Fruit fly (Drosophila melanogaster) whole organism, embryonic: ENCODE results near the gene Ask1.
A peak's percentile ranks its signal among the peaks of the same experiment; 100 is the strongest.

ENCODE experiments used
- Ada2b ChIP-seq: fragments of 200-800 bp; sonication (Bioruptor generic); IDR thresholded peaks from 2 replicates; pipeline ENCODE4 v1.3.6; 2022; ENCODE audit warnings: missing biosample characterization, missing genetic modification characterization
- BEAF-32 ChIP-seq: fragments of 200-800 bp; sonication (Bioruptor generic); optimal IDR thresholded peaks from 3 replicates; lab custom pipeline; 2017; ENCODE audit warnings: missing biosample characterization, missing genetic modification characterization, mild to moderate bottlenecking, moderate library complexity, missing genetic modification reagents
- C15 ChIP-seq: fragments of 200-800 bp; sonication (Bioruptor generic); IDR thresholded peaks from 3 replicates; pipeline ENCODE4 v1.3.6; 2022; ENCODE audit warnings: missing biosample characterization, missing genetic modification characterization
- CG10462 ChIP-seq: fragments of 200-800 bp; sonication (Bioruptor generic); optimal IDR thresholded peaks from 2 replicates; lab custom pipeline; 2016; ENCODE audit warnings: missing biosample characterization, missing genetic modification characterization
- CG10543 ChIP-seq: fragments of 200-800 bp; sonication (Bioruptor generic); optimal IDR thresholded peaks from 3 replicates; lab custom pipeline; 2017; ENCODE audit warnings: missing biosample characterization, mild to moderate bottlenecking, missing genetic modification characterization, moderate library complexity
- CG12391 ChIP-seq: fragments of 200-800 bp; sonication (Bioruptor generic); optimal IDR thresholded peaks from 3 replicates; lab custom pipeline; 2018; ENCODE audit warnings: missing biosample characterization, mild to moderate bottlenecking, missing genetic modification characterization, moderate library complexity
- CG14014 ChIP-seq: fragments of 200-800 bp; sonication (Bioruptor generic); IDR thresholded peaks from 2 replicates; pipeline ENCODE4 v1.3.6; 2022; ENCODE audit warnings: missing biosample characterization, missing genetic modification characterization
- CG14965 ChIP-seq: fragments of 200-800 bp; sonication (Bioruptor generic); optimal IDR thresholded peaks from 2 replicates; lab custom pipeline; 2016; ENCODE audit warnings: missing biosample characterization, missing genetic modification characterization, borderline replicate concordance
- CG16815 ChIP-seq: fragments of 200-800 bp; sonication (Bioruptor generic); optimal IDR thresholded peaks from 3 replicates; lab custom pipeline; 2017; ENCODE audit warnings: missing biosample characterization, mild to moderate bottlenecking, missing genetic modification characterization
- CG1792 ChIP-seq: fragments of 200-800 bp; sonication (Bioruptor generic); optimal IDR thresholded peaks from 2 replicates; lab custom pipeline; 2016; ENCODE audit warnings: missing biosample characterization, missing genetic modification characterization
- CG18476 ChIP-seq: fragments of 200-800 bp; sonication (Bioruptor generic); optimal IDR thresholded peaks from 2 replicates; lab custom pipeline; 2016; ENCODE audit warnings: missing biosample characterization, mild to moderate bottlenecking, missing genetic modification characterization
- CG2199 ChIP-seq: fragments of 200-800 bp; sonication (Bioruptor generic); IDR thresholded peaks from 3 replicates; pipeline ENCODE4 v1.3.6; 2022; ENCODE audit warnings: missing biosample characterization, missing genetic modification characterization
- CG30403 ChIP-seq: fragments of 200-800 bp; sonication (Bioruptor generic); optimal IDR thresholded peaks from 3 replicates; lab custom pipeline; 2016; ENCODE audit warnings: missing biosample characterization, missing genetic modification characterization
- CG31365 ChIP-seq: fragments of 200-800 bp; sonication (Bioruptor generic); optimal IDR thresholded peaks from 2 replicates; lab custom pipeline; 2018; ENCODE audit warnings: missing biosample characterization, mild to moderate bottlenecking, missing genetic modification characterization
- CG4282 ChIP-seq: fragments of 200-800 bp; sonication (Bioruptor generic); optimal IDR thresholded peaks from 2 replicates; lab custom pipeline; 2016; ENCODE audit warnings: missing biosample characterization, missing genetic modification characterization
- CG6654 ChIP-seq: fragments of 200-800 bp; sonication (Bioruptor generic); optimal IDR thresholded peaks from 2 replicates; lab custom pipeline; 2017; ENCODE audit warnings: missing biosample characterization, mild to moderate bottlenecking, missing genetic modification characterization
- CG7357 ChIP-seq: fragments of 200-800 bp; sonication (Bioruptor generic); IDR thresholded peaks from 3 replicates; pipeline ENCODE4 v1.3.6; 2022; ENCODE audit warnings: missing biosample characterization, missing genetic modification characterization
- CG9215 ChIP-seq: fragments of 200-800 bp; sonication (Bioruptor generic); IDR thresholded peaks from 2 replicates; pipeline ENCODE4 v1.3.6; 2022; ENCODE audit warnings: missing biosample characterization, missing genetic modification characterization
- Chrac-16 ChIP-seq: fragments of 200-800 bp; sonication (Bioruptor generic); optimal IDR thresholded peaks from 3 replicates; lab custom pipeline; 2016; ENCODE audit warnings: missing biosample characterization, missing genetic modification characterization
- CoRest ChIP-seq: fragments of 200-800 bp; sonication (Bioruptor generic); optimal IDR thresholded peaks from 3 replicates; lab custom pipeline; 2018; ENCODE audit warnings: missing biosample characterization, mild to moderate bottlenecking, missing genetic modification characterization, moderate library complexity
- Drgx ChIP-seq: fragments of 200-800 bp; sonication (Bioruptor generic); IDR thresholded peaks from 2 replicates; pipeline ENCODE4 v1.3.6; 2022; ENCODE audit warnings: missing biosample characterization, missing genetic modification characterization
- Elba2 ChIP-seq: fragments of 200-800 bp; sonication (Bioruptor generic); optimal IDR thresholded peaks from 3 replicates; lab custom pipeline; 2016; ENCODE audit warnings: missing biosample characterization, missing genetic modification characterization
- Fer1 ChIP-seq: fragments of 200-800 bp; sonication (Bioruptor generic); optimal IDR thresholded peaks from 2 replicates; lab custom pipeline; 2017; ENCODE audit warnings: missing biosample characterization, mild to moderate bottlenecking, missing genetic modification characterization
- Fer3 ChIP-seq: fragments of 200-800 bp; sonication (Bioruptor generic); optimal IDR thresholded peaks from 2 replicates; lab custom pipeline; 2018; ENCODE audit warnings: missing biosample characterization, mild to moderate bottlenecking, missing genetic modification characterization, moderate library complexity
- HLH3B ChIP-seq: fragments of 200-800 bp; sonication (Bioruptor generic); IDR thresholded peaks from 2 replicates; pipeline ENCODE4 v1.3.6; 2022; ENCODE audit warnings: missing biosample characterization, missing genetic modification characterization
- Med ChIP-seq: fragments of 200-800 bp; sonication (Bioruptor generic); peaks from one replicate; lab custom pipeline; 2016; ENCODE audit warnings: missing biosample characterization, missing genetic modification characterization, mild to moderate bottlenecking, inconsistent platforms, moderate library complexity
- NFAT ChIP-seq: fragments of 200-800 bp; sonication (Bioruptor generic); IDR thresholded peaks from 2 replicates; pipeline ENCODE4 v1.3.6; 2022; ENCODE audit warnings: missing biosample characterization, missing genetic modification characterization
- PHDP ChIP-seq: fragments of 200-800 bp; sonication (Bioruptor generic); optimal IDR thresholded peaks from 3 replicates; lab custom pipeline; 2018; ENCODE audit warnings: missing biosample characterization, mild to moderate bottlenecking, missing genetic modification characterization, moderate library complexity
- Scr ChIP-seq: fragments of 200-800 bp; sonication (Bioruptor generic); IDR thresholded peaks from 2 replicates; pipeline ENCODE4 v1.3.6; 2022; ENCODE audit warnings: missing biosample characterization, missing genetic modification characterization; ENCODE audit not compliant: partially characterized antibody
- Side ChIP-seq: fragments of 200-800 bp; sonication (Bioruptor generic); optimal IDR thresholded peaks from 2 replicates; lab custom pipeline; 2016; ENCODE audit warnings: missing biosample characterization, missing genetic modification characterization
- Ssrp ChIP-seq: fragments of 200-800 bp; sonication (Bioruptor generic); optimal IDR thresholded peaks from 2 replicates; lab custom pipeline; 2018; ENCODE audit warnings: missing biosample characterization, mild to moderate bottlenecking, missing genetic modification characterization, moderate library complexity
- Trl ChIP-seq, 3 experiments: fragments of >200 bp in 2 of 3; fragments of 200-800 bp in 1 of 3; sonication (Bioruptor generic) in 1 of 3; optimal IDR thresholded peaks; 2 replicates in 1 of 3; 3 replicates in 2 of 3; lab custom pipeline; 2016 to 2017; ENCODE audit warnings: missing biosample characterization in 1 of 3, missing genetic modification characterization in 1 of 3
- az2 ChIP-seq: fragments of 200-800 bp; sonication (Bioruptor generic); optimal IDR thresholded peaks from 3 replicates; lab custom pipeline; 2016; ENCODE audit warnings: missing biosample characterization, missing genetic modification characterization
- croc ChIP-seq: fragments of 200-800 bp; sonication (Bioruptor generic); conservative IDR thresholded peaks from 3 replicates; pipeline ENCODE4 v1.3.6; 2022; ENCODE audit warnings: missing biosample characterization, missing genetic modification characterization
- dm ChIP-seq: fragments of 200-800 bp; sonication (Bioruptor generic); optimal IDR thresholded peaks from 3 replicates; lab custom pipeline; 2016; ENCODE audit warnings: missing biosample characterization, missing genetic modification characterization
- emc ChIP-seq: fragments of 200-800 bp; sonication (Bioruptor generic); optimal IDR thresholded peaks from 2 replicates; lab custom pipeline; 2016; ENCODE audit warnings: missing biosample characterization, missing genetic modification characterization
- ewg ChIP-seq: fragments of 200-800 bp; sonication (Bioruptor generic); optimal IDR thresholded peaks from 3 replicates; lab custom pipeline; 2017; ENCODE audit warnings: mild to moderate bottlenecking, missing biosample characterization, missing genetic modification reagents, missing genetic modification characterization
- grn ChIP-seq: fragments of 200-800 bp; sonication (Bioruptor generic); optimal IDR thresholded peaks from 3 replicates; lab custom pipeline; 2017; ENCODE audit warnings: missing biosample characterization, missing genetic modification characterization
- jing ChIP-seq: fragments of 200-800 bp; sonication (Bioruptor generic); optimal IDR thresholded peaks from 2 replicates; lab custom pipeline; 2018; ENCODE audit warnings: missing biosample characterization, mild to moderate bottlenecking, missing genetic modification characterization
- klu ChIP-seq: fragments of 200-800 bp; sonication (Bioruptor generic); IDR thresholded peaks from 2 replicates; pipeline ENCODE4 v1.3.6; 2022; ENCODE audit warnings: missing biosample characterization, missing genetic modification characterization
- kni ChIP-seq: fragments of 200-800 bp; sonication (Bioruptor generic); optimal IDR thresholded peaks from 3 replicates; lab custom pipeline; 2017; ENCODE audit warnings: mild to moderate bottlenecking, missing biosample characterization, missing genetic modification reagents, missing genetic modification characterization
- odd ChIP-seq: fragments of 200-800 bp; sonication (Bioruptor generic); optimal IDR thresholded peaks from 2 replicates; lab custom pipeline; 2017; ENCODE audit warnings: missing biosample characterization, mild to moderate bottlenecking, missing genetic modification characterization
- p53 ChIP-seq: fragments of 200-800 bp; sonication (Bioruptor generic); optimal IDR thresholded peaks from 2 replicates; lab custom pipeline; 2016; ENCODE audit warnings: missing biosample characterization, missing genetic modification characterization
- pan ChIP-seq, 4 experiments: fragments of >200 bp in 3 of 4; fragments of 200-800 bp in 1 of 4; sonication (Bioruptor generic) in 1 of 4; optimal IDR thresholded peaks in 3 of 4; IDR thresholded peaks in 1 of 4; 2 replicates each; pipeline versions ENCODE4 v1.3.6 to Lab custom; 2017 to 2022; ENCODE audit warnings: missing biosample characterization in 2 of 4, missing genetic modification characterization in 2 of 4, mixed read lengths in 1 of 4
- pfk ChIP-seq: fragments of 200-800 bp; sonication (Bioruptor generic); optimal IDR thresholded peaks from 2 replicates; lab custom pipeline; 2018; ENCODE audit warnings: missing biosample characterization, mild to moderate bottlenecking, missing genetic modification characterization, moderate library complexity
- run ChIP-seq: fragments of 200-800 bp; sonication (Bioruptor generic); optimal IDR thresholded peaks from 3 replicates; lab custom pipeline; 2018; ENCODE audit warnings: missing biosample characterization, mild to moderate bottlenecking, missing genetic modification characterization
- sens-2 ChIP-seq: fragments of 200-800 bp; sonication (Bioruptor generic); IDR thresholded peaks from 2 replicates; pipeline ENCODE4 v1.3.6; 2022; ENCODE audit warnings: missing biosample characterization, missing genetic modification characterization
- tin ChIP-seq: fragments of 200-800 bp; sonication (Bioruptor generic); optimal IDR thresholded peaks from 3 replicates; lab custom pipeline; 2016; ENCODE audit warnings: missing biosample characterization, missing genetic modification characterization
- tx ChIP-seq: fragments of 200-800 bp; sonication (Bioruptor generic); optimal IDR thresholded peaks from 2 replicates; lab custom pipeline; 2016; ENCODE audit warnings: missing biosample characterization, missing genetic modification characterization
- wek ChIP-seq: fragments of 200-800 bp; sonication (Bioruptor generic); optimal IDR thresholded peaks from 3 replicates; lab custom pipeline; 2018; ENCODE audit warnings: missing biosample characterization, mild to moderate bottlenecking, missing genetic modification characterization, moderate library complexity

The Ask1 gene

DNA sequence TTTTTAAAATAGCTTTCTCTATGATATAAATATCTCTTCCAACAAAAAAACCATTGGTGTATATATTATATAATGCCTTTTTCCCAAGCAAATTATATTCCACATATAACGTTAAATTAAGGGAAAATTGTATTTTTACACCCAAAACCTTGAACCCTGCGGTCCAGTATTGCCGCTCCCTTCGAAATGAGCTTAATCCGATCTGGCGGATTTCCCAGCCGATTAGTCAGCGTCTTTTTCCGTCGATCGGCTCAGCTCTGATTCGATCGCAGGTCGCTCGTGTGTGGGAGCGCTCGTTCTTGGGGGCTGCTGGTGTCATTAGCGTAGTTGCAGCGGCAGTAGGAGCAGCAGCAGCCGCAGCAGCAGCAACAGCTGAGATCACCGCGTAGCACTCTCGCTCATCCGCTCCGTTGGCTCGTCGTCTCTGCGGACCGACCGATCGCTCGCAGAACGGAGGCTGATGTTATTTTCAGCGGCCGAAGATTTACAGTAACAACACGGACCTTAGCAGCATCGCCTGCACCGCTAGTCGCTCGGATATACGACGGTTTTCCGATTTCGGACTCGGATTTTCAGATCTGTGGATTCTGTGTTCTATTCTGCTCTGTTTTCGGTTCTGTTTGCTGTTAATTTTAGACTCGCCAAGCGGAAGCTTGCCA lies 10.9 kb downstream of the Ask1 start, which contains the start of gene CG4733 (continued):
- TF ChIP-seq Trl (optimal IDR thresholded peaks at IDR 0.05; lab: Kevin White, UChicago), result peak in 1 of 2 experiments; percentile 49
- TF ChIP-seq Trl (GFP tag; optimal IDR thresholded peaks at IDR 0.05; lab: Kevin White, UChicago), result no peak
- TF ChIP-seq CG10543 (GFP tag; lab: Kevin White, UChicago), result peak; percentile 25
- no peak for TF ChIP-seq CG2199 (GFP tag; lab: Robert Waterston, UW)
- peak; percentile 1 for TF ChIP-seq Chrac-16 (GFP tag; lab: Kevin White, UChicago)
- no peak for TF ChIP-seq Fer1
- TF ChIP-seq run (tag; lab: Kevin White, UChicago), result no peak
- TF ChIP-seq Scr (GFP tag; lab: Robert Waterston, UW), result 0 out of 2 replicates have a peak, but pooled peaks have one; percentile 10
- TF ChIP-seq dm, result no peak
- TF ChIP-seq odd (GFP tag; lab: Kevin White, UChicago), result no peak
- no peak for TF ChIP-seq p53 (GFP tag; lab: Kevin White, UChicago)
- no peak for TF ChIP-seq CG7357 (GFP tag; lab: Robert Waterston, UW)
- TF ChIP-seq CG16815 (GFP tag; lab: Kevin White, UChicago), result no peak
- no peak for TF ChIP-seq wek (GFP tag; lab: Kevin White, UChicago)
- no peak for TF ChIP-seq klu (GFP tag; lab: Robert Waterston, UW)
- peak; percentile 21 for TF ChIP-seq az2 (GFP tag; lab: Kevin White, UChicago)
- TF ChIP-seq CG12391, result peak; percentile 18
- no peak for TF ChIP-seq C15
- TF ChIP-seq NFAT, result no peak
- no peak for TF ChIP-seq sens-2 (GFP tag; lab: Robert Waterston, UW)
- TF ChIP-seq jing (GFP tag; lab: Kevin White, UChicago), result no peak
- no peak for TF ChIP-seq pan (optimal IDR thresholded peaks at IDR 0.05; lab: Kevin White, UChicago)
- TF ChIP-seq pan (GFP tag; optimal IDR thresholded peaks at IDR 0.05 in 1 of 2, IDR thresholded peaks at IDR 0.05 in 1 of 2), result no peak
- no peak for TF ChIP-seq HLH3B (GFP tag; lab: Robert Waterston, UW)
- TF ChIP-seq croc (GFP tag; lab: Robert Waterston, UW), result no peak
- no peak for TF ChIP-seq Fer3 (tag; lab: Kevin White, UChicago)
- TF ChIP-seq CG18476 (GFP tag; lab: Kevin White, UChicago), result no peak
- TF ChIP-seq CG14014 (GFP tag; lab: Robert Waterston, UW), result no peak
- TF ChIP-seq BEAF-32, result peak; percentile 41
- TF ChIP-seq Med (GFP tag; lab: Kevin White, UChicago), result peak; percentile 36
- TF ChIP-seq tx (GFP tag; lab: Kevin White, UChicago), result no peak
- TF ChIP-seq ewg, result no peak
- no peak for TF ChIP-seq CG1792
- no peak for TF ChIP-seq kni (GFP tag; lab: Kevin White, UChicago)
- TF ChIP-seq CG14965, result no peak
- no peak for TF ChIP-seq pfk
- peak; percentile 31 for TF ChIP-seq CG30403 (GFP tag; lab: Kevin White, UChicago)
- no peak for TF ChIP-seq grn (GFP tag; lab: Kevin White, UChicago)
- no peak for TF ChIP-seq Side (GFP tag; lab: Kevin White, UChicago)
- TF ChIP-seq CG9215 (GFP tag; lab: Robert Waterston, UW), result no peak
- no peak for TF ChIP-seq Ada2b (GFP tag; lab: Robert Waterston, UW)
- no peak for TF ChIP-seq emc (GFP tag; lab: Kevin White, UChicago)
- TF ChIP-seq Elba2, result no peak
- peak; percentile 10 for TF ChIP-seq PHDP (tag; lab: Kevin White, UChicago)
- no peak for TF ChIP-seq CG31365
- peak; percentile 18 for TF ChIP-seq Ssrp (tag; lab: Kevin White, UChicago)
- no peak for TF ChIP-seq CG4282
- TF ChIP-seq CG6654 (GFP tag; lab: Kevin White, UChicago), result no peak
- TF ChIP-seq CoRest (tag; lab: Kevin White, UChicago), result peak; percentile 44
- peak; percentile 49 for TF ChIP-seq Drgx (GFP tag; lab: Robert Waterston, UW)
- no peak for TF ChIP-seq CG10462 (GFP tag; lab: Kevin White, UChicago)
- TF ChIP-seq tin (GFP tag; lab: Kevin White, UChicago), result no peak
